Fruit fly (Drosophila melanogaster): Measurements from ENCODE around the gene CG2200.

Gene CG2200

DNA sequence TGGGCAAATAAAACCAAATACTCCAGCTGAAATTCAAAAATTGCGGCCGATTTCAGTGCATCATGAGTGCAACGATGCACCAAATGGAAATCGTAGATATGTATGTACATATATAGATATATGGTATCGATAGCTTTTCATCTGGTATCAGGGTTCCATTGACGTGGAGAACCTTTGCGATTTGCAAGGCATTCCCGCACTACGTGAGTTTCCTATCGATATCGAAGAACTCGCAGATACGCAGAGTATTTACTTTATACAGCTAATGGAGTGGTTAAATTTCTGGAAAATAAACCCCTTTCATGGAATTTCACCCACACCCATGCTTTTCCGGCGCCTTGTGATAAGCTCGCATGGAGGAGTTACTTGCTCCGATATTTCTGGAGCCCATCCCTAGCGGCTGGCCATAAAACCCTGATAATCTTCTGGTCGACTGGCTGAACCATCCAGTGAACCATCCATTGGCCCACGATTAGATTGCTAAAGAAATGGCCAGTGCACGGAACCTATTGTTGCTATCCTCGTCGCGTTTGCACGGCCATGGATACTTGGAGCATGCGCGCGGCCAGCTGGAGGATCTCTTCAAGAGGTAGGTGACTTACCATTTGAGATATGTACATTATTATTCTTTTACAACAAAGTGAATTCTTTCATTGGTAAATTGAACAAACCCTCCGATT is at the start of gene CG2200 (continued):
- TF ChIP-seq CG1602 (GFP tag; optimal IDR thresholded peaks at IDR 0.05) (no peak), CG42726 (GFP tag; IDR thresholded peaks at IDR 0.05; ENCODE audit: partially characterized antibody) (peak; percentile 38; the same call in 1 of the 2 replicates), CG3163 (GFP tag; optimal IDR thresholded peaks at IDR 0.05) (no peak), sim (GFP tag; IDR thresholded peaks at IDR 0.05) (no peak), CG8478 (optimal IDR thresholded peaks at IDR 0.05) (no peak), pan (optimal IDR thresholded peaks at IDR 0.05) (no peak), pan (GFP tag; optimal IDR thresholded peaks at IDR 0.05 in 1 of 2, IDR thresholded peaks at IDR 0.05 in 1 of 2) (peak in 1 of 2 experiments; percentile 51), B-H1 (GFP tag; IDR thresholded peaks at IDR 0.05) (peak; percentile 24; the same call in 1 of the 3 replicates), CG6689 (GFP tag; IDR thresholded peaks at IDR 0.05) (no peak; the same call in 1 of the 2 replicates), fu2 (GFP tag; optimal IDR thresholded peaks at IDR 0.05) (peak; percentile 35), Bdp1 (GFP tag; optimal IDR thresholded peaks at IDR 0.05) (no peak), Mrtf (GFP tag; IDR thresholded peaks at IDR 0.05) (no peak), aop (GFP tag; IDR thresholded peaks at IDR 0.05) (no peak), Sox100B (GFP tag; optimal IDR thresholded peaks at IDR 0.05) (peak; percentile 0), CG13624 (GFP tag; optimal IDR thresholded peaks at IDR 0.05) (peak; percentile 44), CG8944 (GFP tag; optimal IDR thresholded peaks at IDR 0.05) (no peak), CG17829 (tag; optimal IDR thresholded peaks at IDR 0.05) (peak; percentile 32), stwl (tag; optimal IDR thresholded peaks at IDR 0.05) (peak; percentile 87), gem (tag; optimal IDR thresholded peaks at IDR 0.05) (peak; percentile 39), CG43689 (GFP tag; IDR thresholded peaks at IDR 0.05) (no peak), lmd (GFP tag; IDR thresholded peaks at IDR 0.05) (peak; percentile 26; the same call in 1 of the 2 replicates), ewg (GFP tag; optimal IDR thresholded peaks at IDR 0.05) (no peak), NfI (GFP tag; optimal IDR thresholded peaks at IDR 0.05) (peak; percentile 12), CG10431 (GFP tag; optimal IDR thresholded peaks at IDR 0.05) (no peak), zfh2 (GFP tag; optimal IDR thresholded peaks at IDR 0.05) (peak; percentile 28), CG17328 (GFP tag; IDR thresholded peaks at IDR 0.05) (peak; percentile 41; the same call in 1 of the 2 replicates), kay (GFP tag; optimal IDR thresholded peaks at IDR 0.05) (no peak), seq (GFP tag; IDR thresholded peaks at IDR 0.05) (no peak), toy (GFP tag; IDR thresholded peaks at IDR 0.05) (no peak), pita (GFP tag; optimal IDR thresholded peaks at IDR 0.05) (no peak), CG1603 (tag; optimal IDR thresholded peaks at IDR 0.05) (peak; percentile 62), CG10321 (GFP tag; IDR thresholded peaks at IDR 0.05) (no peak), H15 (GFP tag; IDR thresholded peaks at IDR 0.05) (no peak), btn (GFP tag; optimal IDR thresholded peaks at IDR 0.05) (no peak), CG31388 (GFP tag; optimal IDR thresholded peaks at IDR 0.05) (no peak), ac (GFP tag; optimal IDR thresholded peaks at IDR 0.05) (no peak), D19B (GFP tag; optimal IDR thresholded peaks at IDR 0.05) (no peak)

DNA sequence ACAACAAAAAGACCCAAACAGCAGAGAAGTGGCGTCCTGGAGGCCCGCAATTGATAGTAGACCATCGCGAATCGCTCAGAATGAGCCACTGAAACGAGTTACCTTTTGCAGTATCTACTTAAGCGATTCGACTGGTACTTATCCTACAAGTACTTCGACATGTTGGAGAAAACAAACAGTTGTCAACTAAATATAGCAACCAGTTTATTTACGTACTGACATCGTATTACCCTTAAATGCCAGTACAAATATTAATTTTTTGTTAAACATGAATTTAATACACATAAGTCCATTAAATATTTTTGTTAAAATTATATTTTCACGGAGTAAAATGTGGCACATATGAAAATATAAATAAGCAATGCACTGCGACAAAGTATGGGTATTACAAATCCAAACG is 38.9 kb upstream of the CG2200 start, which contains the start of gene CG12715:
Gene CG12715 (minus strand): TSS at position 101 of the 400 bp plus-strand sequence.
- no peak for TF ChIP-seq CG30431 (GFP tag; optimal IDR thresholded peaks at IDR 0.05)
- no peak for TF ChIP-seq CG2202 (tag; optimal IDR thresholded peaks at IDR 0.05)
- TF ChIP-seq CG11695 (GFP tag; IDR thresholded peaks at IDR 0.05) = no peak
- TF ChIP-seq CG17186 (GFP tag; optimal IDR thresholded peaks at IDR 0.05) = no peak
- TF ChIP-seq Dek (tag; optimal IDR thresholded peaks at IDR 0.05) = no peak
- TF ChIP-seq Dp (GFP tag; optimal IDR thresholded peaks at IDR 0.05) = no peak
- no peak for TF ChIP-seq grau (tag; optimal IDR thresholded peaks at IDR 0.05)
- TF ChIP-seq slbo (GFP tag; IDR thresholded peaks at IDR 0.05) = no peak

All from whole organism, embryonic.